Worm (Caenorhabditis elegans): ENCODE results near the gene fbxb-83.
"Not testable (repeated sequence)": the region's sequence is repeated elsewhere in the genome, so short reads cannot be mapped to it uniquely, and the experiment has no call there.

Gene fbxb-83

ce11 chrIII:114603-115002 lies 30.4 kb downstream of the fbxb-83 start, which contains the start of gene C29F9.6:
Gene C29F9.6, plus strand, starts transcription at chrIII:114903.
- no peak for TF ChIP-seq B0310.2 (tag; optimal IDR thresholded peaks at IDR 0.05)
- no peak for TF ChIP-seq aly-1 (tag; optimal IDR thresholded peaks at IDR 0.05)
- TF ChIP-seq hmg-4 (GFP tag; optimal IDR thresholded peaks at IDR 0.05) = no peak
- TF ChIP-seq scrt-1 (GFP tag; IDR thresholded peaks at IDR 0.05) = no peak
- TF ChIP-seq tbx-37 (GFP tag; conservative IDR thresholded peaks at IDR 0.05) = no peak
- no peak for TF ChIP-seq ceh-36 (tag; optimal IDR thresholded peaks at IDR 0.05)
- no peak for TF ChIP-seq pes-1 (GFP tag; IDR thresholded peaks at IDR 0.05)
- no peak for TF ChIP-seq flt-1 (GFP tag; IDR thresholded peaks at IDR 0.05)
- no peak for TF ChIP-seq ets-7 (tag; optimal IDR thresholded peaks at IDR 0.05)
- no peak for TF ChIP-seq hnd-1 (tag; optimal IDR thresholded peaks at IDR 0.05)
- no peak for TF ChIP-seq ama-1 (optimal IDR thresholded peaks at IDR 0.05)
- TF ChIP-seq tra-4 (tag; optimal IDR thresholded peaks at IDR 0.05) = no peak
- TF ChIP-seq sea-1 (GFP tag; conservative IDR thresholded peaks at IDR 0.05) = no peak
- TF ChIP-seq hmbx-1 (tag; optimal IDR thresholded peaks at IDR 0.05) = no peak
- TF ChIP-seq F13C5.2 (tag; optimal IDR thresholded peaks at IDR 0.05) = no peak
- TF ChIP-seq ceh-13 (GFP tag; optimal IDR thresholded peaks at IDR 0.05) = no peak
- TF ChIP-seq tbx-11 (GFP tag; IDR thresholded peaks at IDR 0.05) = no peak

DNA sequence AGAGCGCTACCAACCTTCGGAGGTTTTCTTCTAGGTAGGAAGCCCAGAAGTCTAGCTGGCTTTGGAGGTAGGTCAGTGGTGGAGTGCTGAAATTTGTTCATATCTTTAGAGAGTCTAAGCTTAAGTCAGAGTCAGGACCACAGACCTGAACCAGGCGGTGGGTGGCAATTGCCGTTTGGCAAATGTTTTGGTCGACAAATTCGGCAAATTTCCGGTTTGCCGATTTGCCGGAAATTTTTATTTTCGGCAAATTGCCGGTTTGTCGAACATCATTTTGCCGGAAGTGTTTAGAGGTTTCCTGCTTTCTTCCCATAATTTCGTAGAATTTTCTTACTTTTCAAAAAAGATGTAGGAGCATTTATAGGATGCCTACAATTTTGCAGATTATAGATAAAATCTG lies 46.2 kb downstream of the fbxb-83 start, which contains the start of gene C29F9.9:
Gene C29F9.9 (minus strand): TSS at position 101 of the 400 bp plus-strand sequence.
- not testable (repeated sequence) for TF ChIP-seq scrt-1 (GFP tag; IDR thresholded peaks at IDR 0.05); pes-1 (GFP tag; IDR thresholded peaks at IDR 0.05); ceh-13 (GFP tag; optimal IDR thresholded peaks at IDR 0.05)

DNA sequence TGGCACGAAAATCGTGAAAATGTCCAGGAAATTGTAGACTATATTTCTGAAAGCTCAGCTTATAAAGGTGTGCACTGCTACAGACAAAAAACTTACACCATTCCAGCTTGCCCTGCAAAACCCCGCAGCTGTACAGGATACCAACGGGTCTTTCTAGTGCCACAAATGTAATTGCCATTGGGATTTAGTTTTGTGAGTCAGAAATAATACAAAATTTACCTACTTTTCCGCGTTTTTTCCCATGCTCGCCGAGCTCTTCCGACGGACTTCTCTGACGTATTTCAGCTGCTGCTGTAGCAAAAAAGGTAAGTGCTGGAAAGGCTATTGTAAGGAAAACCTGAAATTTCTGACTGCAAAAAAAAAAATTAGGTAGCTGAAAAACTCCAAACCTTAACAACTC lies 48.0 kb downstream of the fbxb-83 start, which contains the start of gene C29F9.8:
Gene C29F9.8 (minus strand): TSS at position 101 of the 400 bp plus-strand sequence.
- TF ChIP-seq F13C5.2, B0310.2, tra-4 (tag; optimal IDR thresholded peaks at IDR 0.05): not testable (repeated sequence)

ce11 chrIII:96196-96595 lies 48.8 kb downstream of the fbxb-83 start:
- TF ChIP-seq sea-1 (GFP tag; conservative IDR thresholded peaks at IDR 0.05) (no peak), hmbx-1 (tag; optimal IDR thresholded peaks at IDR 0.05) (no peak), flt-1 (GFP tag; IDR thresholded peaks at IDR 0.05) (no peak), tra-4 (tag; optimal IDR thresholded peaks at IDR 0.05) (no peak), pes-1 (GFP tag; IDR thresholded peaks at IDR 0.05) (no peak), ceh-13 (GFP tag; optimal IDR thresholded peaks at IDR 0.05) (no peak)

- TF ChIP-seq sea-1 (GFP tag; conservative IDR thresholded peaks at IDR 0.05) = no peak
- no peak for TF ChIP-seq B0310.2 (tag; optimal IDR thresholded peaks at IDR 0.05)
- no peak for TF ChIP-seq tbx-11 (GFP tag; IDR thresholded peaks at IDR 0.05)
- peak; percentile 61 for TF ChIP-seq hmg-4 (GFP tag; optimal IDR thresholded peaks at IDR 0.05)
Measured at ce11 chrIII:94759-95330, 50.2 kb downstream of the fbxb-83 start, which contains the start of gene pat-4. Gene pat-4, minus strand, starts transcription at chrIII:94809.
